Worm (Caenorhabditis elegans): ENCODE data around the gene T03G6.7.

- TF ChIP-seq attf-6 (GFP tag; IDR thresholded peaks at IDR 0.05), result no peak
- TF ChIP-seq F10E7.11 (tag; optimal IDR thresholded peaks at IDR 0.05), result no peak
- no peak for TF ChIP-seq dpff-1 (tag; optimal IDR thresholded peaks at IDR 0.05)
- TF ChIP-seq unc-62 (GFP tag; optimal IDR thresholded peaks at IDR 0.05), result no peak
- TF ChIP-seq tbp1 (GFP tag; optimal IDR thresholded peaks at IDR 0.05), result no peak
- TF ChIP-seq nhr-90 (tag; optimal IDR thresholded peaks at IDR 0.05), result no peak
Observed at ce11 chrX:2559399-2559798, 34.4 kb upstream of the T03G6.7 start.

Data from whole organism, young adult.